Worm (Caenorhabditis elegans): ENCODE measurements around the gene pmp-2.

ce11 chrII:6915875-6916274, 28.3 kb upstream of the pmp-2 start, which contains the start of gene B0252.8:
- no peak for TF ChIP-seq R02D3.7 (tag; optimal IDR thresholded peaks at IDR 0.05)
- TF ChIP-seq elt-3 (tag; optimal IDR thresholded peaks at IDR 0.05): no peak
- TF ChIP-seq pha-4 (tag; optimal IDR thresholded peaks at IDR 0.05): no peak

Data from whole organism, L3 larva.